Worm (Caenorhabditis elegans): Measurements from ENCODE around the gene ZC204.17.

ce11 chrII:1601507-1601906 is 44.6 kb downstream of the ZC204.17 start, which contains the start of gene bath-47:
- TF ChIP-seq him-1 (tag; optimal IDR thresholded peaks at IDR 0.05) (no peak), dao-5 (tag; optimal IDR thresholded peaks at IDR 0.05) (no peak), W03F9.2 (tag; optimal IDR thresholded peaks at IDR 0.05) (no peak)

Data from whole organism, L4/young adult.